Fruit fly (Drosophila melanogaster): Measurements from ENCODE around the gene mtSSB.

The mtSSB gene

DNA sequence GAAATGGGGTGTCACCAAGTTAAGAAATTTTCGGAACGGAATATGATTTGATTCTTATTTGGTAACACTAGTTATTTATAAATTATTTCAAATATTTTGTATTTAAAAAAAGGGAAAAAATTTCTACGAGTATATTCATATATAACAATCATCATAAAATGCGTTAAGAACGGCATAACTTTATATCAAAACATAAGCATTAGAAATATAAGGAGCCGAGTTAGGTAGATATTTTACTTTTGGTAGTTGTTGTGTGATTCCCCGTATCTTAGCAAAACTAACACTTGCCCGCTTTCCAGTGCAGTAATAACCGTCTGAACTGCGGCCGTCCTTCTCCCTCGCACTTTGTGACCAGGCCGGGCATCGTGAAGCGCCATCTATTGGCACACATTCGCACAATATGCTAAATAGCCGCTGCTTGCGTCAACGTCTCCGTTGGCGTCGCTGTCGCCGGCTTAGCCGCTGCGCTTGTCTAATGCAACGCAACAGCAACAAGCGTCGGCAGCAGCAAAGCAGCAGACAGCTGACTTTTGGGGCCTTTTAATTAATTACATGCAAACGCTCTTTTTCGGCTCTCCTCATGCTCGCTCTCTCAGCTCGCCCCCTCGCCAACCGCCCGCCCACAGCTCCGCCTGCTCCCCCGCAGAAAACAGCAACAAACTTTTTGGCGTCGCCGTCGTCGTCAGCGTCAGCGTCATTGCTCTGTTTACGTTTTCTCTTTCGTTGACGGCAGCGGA lies 39.4 kb upstream of the mtSSB start (continued):
- TF ChIP-seq CG18619 (GFP tag; optimal IDR thresholded peaks at IDR 0.05): no peak

DNA sequence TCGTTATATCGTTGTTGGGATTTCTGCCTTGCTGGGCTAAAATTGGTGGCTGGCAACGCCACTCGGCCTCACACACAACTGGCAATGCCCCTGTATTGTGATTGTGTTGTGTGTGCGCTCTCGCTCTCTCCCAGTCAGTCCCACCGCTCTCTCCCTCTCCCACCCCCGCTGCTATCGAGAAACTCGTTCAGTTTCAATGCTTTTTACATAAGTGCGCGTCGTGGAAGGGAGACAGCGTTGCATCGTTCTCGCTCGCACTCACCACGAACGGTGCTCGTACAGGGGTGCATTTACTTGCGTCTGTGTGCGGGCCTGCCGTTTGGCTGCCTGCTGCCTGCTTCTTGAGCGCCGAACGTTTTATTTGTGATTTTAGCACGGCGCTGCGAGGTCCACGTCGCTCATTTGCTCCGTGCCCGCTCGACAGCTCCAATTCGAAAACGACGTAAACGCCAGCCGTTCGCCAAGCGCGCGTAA lies 37.4 kb upstream of the mtSSB start:
- TF ChIP-seq CG31224 (GFP tag; IDR thresholded peaks at IDR 0.05) (no peak), HmgZ (tag; optimal IDR thresholded peaks at IDR 0.05) (peak; percentile 89), PHDP (tag; optimal IDR thresholded peaks at IDR 0.05) (peak; percentile 34), CG34376 (GFP tag; optimal IDR thresholded peaks at IDR 0.05) (peak; percentile 93), fu2 (GFP tag; optimal IDR thresholded peaks at IDR 0.05) (no peak), Xrp1 (GFP tag; IDR thresholded peaks at IDR 0.05) (no peak), pfk (GFP tag; optimal IDR thresholded peaks at IDR 0.05) (peak; percentile 83), CG6272 (GFP tag; IDR thresholded peaks at IDR 0.05) (no peak), CG9817 (tag; optimal IDR thresholded peaks at IDR 0.05) (no peak), CG9932 (GFP tag; IDR thresholded peaks at IDR 0.05) (no peak), sd (tag; optimal IDR thresholded peaks at IDR 0.05) (peak; percentile 91), hkb (optimal IDR thresholded peaks at IDR 0.05) (no peak), hkb (GFP tag; IDR thresholded peaks at IDR 0.05) (no peak), da (GFP tag; optimal IDR thresholded peaks at IDR 0.05) (peak; percentile 47), sens (GFP tag) (peak; percentile 92), gt (GFP tag; IDR thresholded peaks at IDR 0.05) (no peak), Deaf1 (tag; optimal IDR thresholded peaks at IDR 0.05) (peak; percentile 98), Hmx (GFP tag; optimal IDR thresholded peaks at IDR 0.05) (no peak), Dll (GFP tag; IDR thresholded peaks at IDR 0.05; ENCODE audit: partially characterized antibody) (no peak), CG11560 (tag; IDR thresholded peaks at IDR 0.05) (no peak), sisA (GFP tag; IDR thresholded peaks at IDR 0.05) (no peak), Pdp1 (GFP tag; optimal IDR thresholded peaks at IDR 0.05) (peak in 1 of 2 experiments; percentile 100), NfI (GFP tag; optimal IDR thresholded peaks at IDR 0.05) (no peak), br (optimal IDR thresholded peaks at IDR 0.05) (no peak), CG15073 (GFP tag; optimal IDR thresholded peaks at IDR 0.05) (no peak), pnt (GFP tag; optimal IDR thresholded peaks at IDR 0.05) (no peak), CG3838 (GFP tag; optimal IDR thresholded peaks at IDR 0.05) (peak; percentile 34), corto (GFP tag; optimal IDR thresholded peaks at IDR 0.05) (no peak), CG1024 (GFP tag; IDR thresholded peaks at IDR 0.05) (no peak), CG4707 (GFP tag; optimal IDR thresholded peaks at IDR 0.05) (peak; percentile 32), ac (GFP tag; optimal IDR thresholded peaks at IDR 0.05) (peak; percentile 54), CG7987 (GFP tag; optimal IDR thresholded peaks at IDR 0.05) (peak; percentile 84), B-H2 (GFP tag; optimal IDR thresholded peaks at IDR 0.05) (peak; percentile 36), shn (GFP tag; optimal IDR thresholded peaks at IDR 0.05) (peak; percentile 36), CG17612 (GFP tag; IDR thresholded peaks at IDR 0.05) (no peak), chinmo (GFP tag; IDR thresholded peaks at IDR 0.05; ENCODE audit: partially characterized antibody) (no peak), fd96Cb (tag; optimal IDR thresholded peaks at IDR 0.05) (no peak), HLH3B (GFP tag; IDR thresholded peaks at IDR 0.05) (no peak), Usf (GFP tag; optimal IDR thresholded peaks at IDR 0.05) (no peak), sqz (GFP tag; optimal IDR thresholded peaks at IDR 0.05) (peak; percentile 75), CG11456 (GFP tag; IDR thresholded peaks at IDR 0.05) (no peak), Ets97D (GFP tag; optimal IDR thresholded peaks at IDR 0.05) (no peak), Asciz (GFP tag; optimal IDR thresholded peaks at IDR 0.05) (peak; percentile 8), h (optimal IDR thresholded peaks at IDR 0.05) (no peak), CG2116 (GFP tag; optimal IDR thresholded peaks at IDR 0.05) (peak; percentile 95), CG12942 (GFP tag; optimal IDR thresholded peaks at IDR 0.05) (no peak), CG6689 (GFP tag; IDR thresholded peaks at IDR 0.05) (no peak), ind (GFP tag; optimal IDR thresholded peaks at IDR 0.05) (no peak), H2.0 (GFP tag; IDR thresholded peaks at IDR 0.05) (no peak)

All from whole organism, embryonic.